Worm (Caenorhabditis elegans) whole organism, early embryonic: ENCODE results near the gene fbxb-16.

Source experiments
- ama-1 ChIP-seq: fragments of 150-350 bp; optimal IDR thresholded peaks from 2 replicates; lab custom pipeline; 2014
- flt-1 ChIP-seq: fragments of 200-800 bp; sonication (Bioruptor generic); IDR thresholded peaks from 2 replicates; pipeline ENCODE4 v1.3.6; 2022; ENCODE audit warnings: missing genetic modification characterization, missing compliant biosample characterization
- tra-4 ChIP-seq: sonication (generic microtip); optimal IDR thresholded peaks from 2 replicates; lab custom pipeline; 2017; ENCODE audit warnings: missing genetic modification characterization, missing compliant biosample characterization

ce11 chrII:1603049-1603448, 48.7 kb downstream of the fbxb-16 start:
- TF ChIP-seq tra-4 (tag; lab: Kevin White, UChicago), result no peak
- TF ChIP-seq flt-1 (GFP tag; lab: Robert Waterston, UW), result no peak
- no peak for TF ChIP-seq ama-1 (lab: Kevin White, UChicago)
